Worm (Caenorhabditis elegans): ENCODE results near the gene clec-262.

The clec-262 gene

ce11 chrV:20347625-20348024 is 36.0 kb downstream of the clec-262 start:
- TF ChIP-seq ztf-29 (GFP tag; IDR thresholded peaks at IDR 0.05) (no peak), klf-2 (GFP tag; conservative IDR thresholded peaks at IDR 0.05) (no peak), med-1 (GFP tag; optimal IDR thresholded peaks at IDR 0.05; ENCODE audit: insufficient read depth) (no peak)

DNA sequence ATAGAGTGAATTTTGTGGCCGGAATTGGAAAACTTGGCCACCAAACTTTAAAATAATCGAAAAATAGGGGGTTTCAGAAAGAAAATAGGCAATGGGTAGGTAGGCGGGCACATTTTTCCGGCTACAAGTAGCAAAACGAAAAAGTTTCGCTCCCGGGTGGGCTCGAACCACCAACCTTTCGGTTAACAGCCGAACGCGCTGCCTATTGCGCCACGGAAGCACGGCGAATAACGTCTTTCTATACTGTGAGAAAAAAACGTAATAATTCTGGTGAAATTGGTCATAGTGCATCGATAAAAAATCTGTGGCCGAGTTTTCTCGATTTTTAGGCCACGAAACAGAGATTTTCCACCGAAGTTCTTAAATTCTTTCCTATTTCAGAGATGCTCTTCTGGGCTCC is 38.8 kb downstream of the clec-262 start:
- TF ChIP-seq ztf-23 (GFP tag; IDR thresholded peaks at IDR 0.05): no peak
- no peak for TF ChIP-seq tab-1 (GFP tag; IDR thresholded peaks at IDR 0.05)
- TF ChIP-seq flt-1 (GFP tag; IDR thresholded peaks at IDR 0.05): no peak
- TF ChIP-seq ref-1 (GFP tag; conservative IDR thresholded peaks at IDR 0.05): no peak
- TF ChIP-seq klf-2 (GFP tag; conservative IDR thresholded peaks at IDR 0.05): no peak
- TF ChIP-seq ztf-29 (GFP tag; IDR thresholded peaks at IDR 0.05): no peak
- no peak for TF ChIP-seq cog-1 (tag; optimal IDR thresholded peaks at IDR 0.05)
- no peak for TF ChIP-seq T22C8.4 (GFP tag; IDR thresholded peaks at IDR 0.05)
- no peak for TF ChIP-seq med-1 (GFP tag; optimal IDR thresholded peaks at IDR 0.05; ENCODE audit: insufficient read depth)

- TF ChIP-seq flt-1 (GFP tag; IDR thresholded peaks at IDR 0.05): no peak
Observed at ce11 chrV:20351195-20351594, 39.6 kb downstream of the clec-262 start, which contains the start of gene K02E2.1. TSS of gene K02E2.1 (plus strand) at chrV:20351495.

ce11 chrV:20356472-20356871 is 44.9 kb downstream of the clec-262 start, which contains the start of gene grd-11:
TSS of gene grd-11 (plus strand) at chrV:20356772.
- TF ChIP-seq ref-1 (GFP tag; conservative IDR thresholded peaks at IDR 0.05) (no peak), T22C8.4 (GFP tag; IDR thresholded peaks at IDR 0.05) (no peak), ztf-23 (GFP tag; IDR thresholded peaks at IDR 0.05) (no peak), med-1 (GFP tag; optimal IDR thresholded peaks at IDR 0.05; ENCODE audit: insufficient read depth) (no peak), ztf-29 (GFP tag; IDR thresholded peaks at IDR 0.05) (no peak), tab-1 (GFP tag; IDR thresholded peaks at IDR 0.05) (no peak), klf-2 (GFP tag; conservative IDR thresholded peaks at IDR 0.05) (no peak), cog-1 (tag; optimal IDR thresholded peaks at IDR 0.05) (no peak)
